Fruit fly (Drosophila melanogaster): Measurements from ENCODE around the gene Tspo.

Gene Tspo

DNA sequence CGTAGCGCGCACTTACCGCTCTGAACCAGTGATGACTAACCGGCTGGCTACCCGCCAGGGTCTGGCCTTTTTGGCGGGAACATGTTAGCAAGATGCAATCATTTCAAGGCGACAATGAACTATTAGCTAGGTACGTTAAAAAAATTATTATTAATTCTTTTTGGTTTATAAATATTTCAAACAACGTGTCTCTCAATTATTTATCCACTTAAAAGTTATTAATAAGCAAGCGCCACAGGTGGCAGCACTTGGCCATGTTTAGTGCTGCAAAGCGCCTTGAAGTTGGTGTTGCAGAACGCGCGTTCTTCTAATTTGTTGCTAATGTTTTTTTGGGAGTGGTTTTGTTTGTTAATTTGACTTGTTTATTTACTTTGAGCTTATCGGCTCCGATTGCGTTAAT, 14.8 kb downstream of the Tspo start, which contains the start of the genes Ipk2 and cold (continued):
- TF ChIP-seq hb (GFP tag; IDR thresholded peaks at IDR 0.05; ENCODE audit: partially characterized antibody) (no peak), CG6683 (GFP tag; optimal IDR thresholded peaks at IDR 0.05) (peak; percentile 66), CG11456 (GFP tag; IDR thresholded peaks at IDR 0.05) (peak; percentile 80; the same call in 2 of the 3 replicates), bowl (GFP tag; IDR thresholded peaks at IDR 0.05) (no peak), CG15073 (GFP tag; optimal IDR thresholded peaks at IDR 0.05) (no peak), Xbp1 (GFP tag; optimal IDR thresholded peaks at IDR 0.05) (peak; percentile 88), slou (GFP tag; optimal IDR thresholded peaks at IDR 0.05) (peak; percentile 78), CG30020 (tag; optimal IDR thresholded peaks at IDR 0.05) (peak; percentile 62), Ptx1 (GFP tag; IDR thresholded peaks at IDR 0.05) (peak; percentile 86), CG4617 (GFP tag; optimal IDR thresholded peaks at IDR 0.05; ENCODE audit: borderline replicate concordance) (peak; percentile 96), sisA (GFP tag; IDR thresholded peaks at IDR 0.05) (peak; percentile 70), bbx (GFP tag; IDR thresholded peaks at IDR 0.05; ENCODE audit: partially characterized antibody) (no peak), luna (GFP tag; optimal IDR thresholded peaks at IDR 0.05) (peak; percentile 62), Bteb2 (GFP tag; optimal IDR thresholded peaks at IDR 0.05) (peak; percentile 87), CG7357 (GFP tag; IDR thresholded peaks at IDR 0.05) (peak; percentile 57; the same call in 1 of the 3 replicates), CTCF (GFP tag; optimal IDR thresholded peaks at IDR 0.05) (peak; percentile 70), dati (GFP tag; IDR thresholded peaks at IDR 0.05) (no peak), CG11504 (tag; optimal IDR thresholded peaks at IDR 0.05) (peak; percentile 92), CG17568 (GFP tag; optimal IDR thresholded peaks at IDR 0.05) (no peak), shn (GFP tag; optimal IDR thresholded peaks at IDR 0.05) (peak; percentile 76), CG5245 (GFP tag; optimal IDR thresholded peaks at IDR 0.05) (peak; percentile 75), CG3995 (GFP tag; optimal IDR thresholded peaks at IDR 0.05) (peak; percentile 59), Tbp (GFP tag; optimal IDR thresholded peaks at IDR 0.05) (no peak), HmgZ (tag; optimal IDR thresholded peaks at IDR 0.05) (peak; percentile 90), CG7928 (GFP tag; optimal IDR thresholded peaks at IDR 0.05) (peak; percentile 59), CG9876 (GFP tag; optimal IDR thresholded peaks at IDR 0.05) (peak; percentile 63), CG7745 (tag; optimal IDR thresholded peaks at IDR 0.05) (no peak), CG12219 (GFP tag; optimal IDR thresholded peaks at IDR 0.05) (no peak), CG12071 (GFP tag; optimal IDR thresholded peaks at IDR 0.05) (peak; percentile 1), ttk (GFP tag; IDR thresholded peaks at IDR 0.05) (peak; percentile 51; the same call in 1 of the 2 replicates), CG18599 (GFP tag; optimal IDR thresholded peaks at IDR 0.05) (peak; percentile 91), sens-2 (GFP tag; IDR thresholded peaks at IDR 0.05) (no peak), Nf-YA (GFP tag; IDR thresholded peaks at IDR 0.05) (0 out of 2 replicates have a peak, but pooled peaks have one; percentile 17), CG5180 (GFP tag; optimal IDR thresholded peaks at IDR 0.05) (peak; percentile 27), CG4328 (GFP tag; optimal IDR thresholded peaks at IDR 0.05) (peak; percentile 69), pros (GFP tag; optimal IDR thresholded peaks at IDR 0.05) (no peak), CG17359 (tag; optimal IDR thresholded peaks at IDR 0.05) (peak; percentile 62), vvl (GFP tag; IDR thresholded peaks at IDR 0.05) (peak; percentile 72), eyg (GFP tag; optimal IDR thresholded peaks at IDR 0.05) (peak; percentile 76), sob (GFP tag; IDR thresholded peaks at IDR 0.05) (peak; percentile 86; the same call in 1 of the 2 replicates), CG4424 (GFP tag; optimal IDR thresholded peaks at IDR 0.05) (peak; percentile 85), PHDP (tag; optimal IDR thresholded peaks at IDR 0.05) (no peak), nerfin-1 (tag; optimal IDR thresholded peaks at IDR 0.05) (peak; percentile 64), repo (GFP tag; optimal IDR thresholded peaks at IDR 0.05) (peak; percentile 31), zfh1 (GFP tag; IDR thresholded peaks at IDR 0.05) (peak; percentile 59; the same call in 2 of the 3 replicates), Med (GFP tag) (peak; percentile 97), kni (GFP tag; optimal IDR thresholded peaks at IDR 0.05) (peak; percentile 68), ci (GFP tag; IDR thresholded peaks at IDR 0.05) (peak; percentile 60), Rfx (GFP tag; IDR thresholded peaks at IDR 0.05) (peak; percentile 90), Opbp (GFP tag; IDR thresholded peaks at IDR 0.05; ENCODE audit: partially characterized antibody) (peak; percentile 37; the same call in 1 of the 3 replicates), CG9437 (GFP tag; optimal IDR thresholded peaks at IDR 0.05) (peak; percentile 92)
